Worm (Caenorhabditis elegans): ENCODE data around the gene fut-5.

- TF ChIP-seq rnt-1 (tag; optimal IDR thresholded peaks at IDR 0.05) (no peak), nhr-90 (tag; optimal IDR thresholded peaks at IDR 0.05; ENCODE audit: poor library complexity) (no peak), lin-35 (GFP tag; optimal IDR thresholded peaks at IDR 0.05) (no peak), nhr-12 (tag; optimal IDR thresholded peaks at IDR 0.05) (no peak), lin-39 (tag; optimal IDR thresholded peaks at IDR 0.05) (no peak), ztf-11 (tag; optimal IDR thresholded peaks at IDR 0.05) (no peak), snpc-4 (tag; optimal IDR thresholded peaks at IDR 0.05) (no peak), unc-62 (GFP tag; optimal IDR thresholded peaks at IDR 0.05) (no peak)
These were observed 17.4 kb downstream of the fut-5 start for ce11 chrII:4650072-4650471.

All from whole organism, L1 larva.